Worm (Caenorhabditis elegans): ENCODE results near the gene H03G16.1.

ce11 chrX:15050006-15050405, 3.7 kb upstream of the H03G16.1 start:
- TF ChIP-seq ceh-9 (tag; optimal IDR thresholded peaks at IDR 0.05) (no peak), lin-11 (tag; optimal IDR thresholded peaks at IDR 0.05) (no peak), pqm-1 (tag; optimal IDR thresholded peaks at IDR 0.05) (no peak), npax-4 (tag; optimal IDR thresholded peaks at IDR 0.05) (no peak), unc-3 (GFP tag; conservative IDR thresholded peaks at IDR 0.05) (no peak), unc-3 (tag; optimal IDR thresholded peaks at IDR 0.05) (no peak), T23F11.4 (GFP tag; optimal IDR thresholded peaks at IDR 0.05) (no peak), dve-1 (tag; optimal IDR thresholded peaks at IDR 0.05) (no peak), sdc-2 (tag; optimal IDR thresholded peaks at IDR 0.05) (no peak), nhr-11 (tag; optimal IDR thresholded peaks at IDR 0.05) (no peak), syd-9 (tag; optimal IDR thresholded peaks at IDR 0.05) (no peak)

All from whole organism, late embryonic.